Fruit fly (Drosophila melanogaster) whole organism, prepupa: Measurements from ENCODE around the gene Nnf1b.

ENCODE experiments used
- CG10669 ChIP-seq: fragments of 200-800 bp; sonication (Bioruptor generic); optimal IDR thresholded peaks from 3 replicates; lab custom pipeline; 2018; ENCODE audit warnings: missing biosample characterization, mild to moderate bottlenecking, missing genetic modification characterization, moderate library complexity
- CG11294 ChIP-seq: fragments of 200-800 bp; sonication (Bioruptor generic); IDR thresholded peaks from 2 replicates; pipeline ENCODE4 v1.3.6; 2022; ENCODE audit warnings: missing biosample characterization, missing genetic modification characterization
- CG11762 ChIP-seq: fragments of 200-800 bp; sonication (Bioruptor generic); optimal IDR thresholded peaks from 3 replicates; lab custom pipeline; 2016; ENCODE audit warnings: missing biosample characterization, missing genetic modification characterization; ENCODE audit not compliant: insufficient read depth
- CG11902 ChIP-seq: fragments of 200-800 bp; sonication (Bioruptor generic); optimal IDR thresholded peaks from 3 replicates; lab custom pipeline; 2016; ENCODE audit warnings: missing biosample characterization, missing genetic modification characterization
- CG16779 ChIP-seq: fragments of 200-800 bp; sonication (Bioruptor generic); optimal IDR thresholded peaks from 3 replicates; lab custom pipeline; 2017; ENCODE audit warnings: missing biosample characterization, mild to moderate bottlenecking, missing genetic modification characterization
- CG3032 ChIP-seq: fragments of 200-800 bp; optimal IDR thresholded peaks from 2 replicates; lab custom pipeline; 2019; ENCODE audit warnings: missing biosample characterization, mild to moderate bottlenecking, missing genetic modification characterization, moderate library complexity
- CG31627 ChIP-seq: fragments of 200-800 bp; sonication (Bioruptor generic); optimal IDR thresholded peaks from 3 replicates; lab custom pipeline; 2016; ENCODE audit warnings: missing biosample characterization, missing genetic modification characterization
- CG32006 ChIP-seq: fragments of 200-800 bp; sonication (Bioruptor generic); optimal IDR thresholded peaks from 3 replicates; lab custom pipeline; 2017; ENCODE audit warnings: missing biosample characterization, mild to moderate bottlenecking, missing genetic modification characterization
- CG34406 ChIP-seq: fragments of 200-800 bp; sonication (Bioruptor generic); optimal IDR thresholded peaks from 3 replicates; lab custom pipeline; 2016; ENCODE audit warnings: missing biosample characterization, missing genetic modification characterization
- CG3919 ChIP-seq: fragments of 200-800 bp; sonication (Bioruptor generic); optimal IDR thresholded peaks from 3 replicates; lab custom pipeline; 2016; ENCODE audit warnings: missing biosample characterization, missing genetic modification characterization
- CG4318 ChIP-seq: fragments of 200-800 bp; sonication (Bioruptor generic); optimal IDR thresholded peaks from 3 replicates; lab custom pipeline; 2017; ENCODE audit warnings: missing biosample characterization, mild to moderate bottlenecking, missing genetic modification characterization
- CG6163 ChIP-seq: fragments of 200-800 bp; sonication (Bioruptor generic); IDR thresholded peaks from 3 replicates; pipeline ENCODE4 v1.3.6; 2022; ENCODE audit warnings: missing biosample characterization, missing genetic modification characterization
- CG6276 ChIP-seq: fragments of 200-800 bp; sonication (Bioruptor generic); optimal IDR thresholded peaks from 2 replicates; lab custom pipeline; 2017; ENCODE audit warnings: missing biosample characterization, mild to moderate bottlenecking, missing genetic modification characterization
- CG6792 ChIP-seq: fragments of 200-800 bp; sonication (Bioruptor generic); optimal IDR thresholded peaks from 3 replicates; lab custom pipeline; 2016; ENCODE audit warnings: missing biosample characterization, missing genetic modification characterization
- CG6808 ChIP-seq: fragments of 200-800 bp; sonication (Bioruptor generic); optimal IDR thresholded peaks from 3 replicates; lab custom pipeline; 2017; ENCODE audit warnings: missing biosample characterization, missing genetic modification characterization, mild to moderate bottlenecking, moderate library complexity, missing genetic modification reagents
- CG8119 ChIP-seq: fragments of 200-800 bp; sonication (Bioruptor generic); IDR thresholded peaks from 3 replicates; pipeline ENCODE4 v1.3.6; 2022; ENCODE audit warnings: missing biosample characterization, missing genetic modification characterization
- CG8319 ChIP-seq: fragments of 200-800 bp; sonication (Bioruptor generic); optimal IDR thresholded peaks from 3 replicates; lab custom pipeline; 2016; ENCODE audit warnings: missing biosample characterization, missing genetic modification characterization
- CG8632 ChIP-seq: fragments of 200-800 bp; sonication (Bioruptor generic); optimal IDR thresholded peaks from 3 replicates; lab custom pipeline; 2016; ENCODE audit warnings: missing biosample characterization, missing genetic modification characterization
- CG9139 ChIP-seq: fragments of 200-800 bp; sonication (Bioruptor generic); optimal IDR thresholded peaks from 3 replicates; lab custom pipeline; 2017; ENCODE audit warnings: missing biosample characterization, mild to moderate bottlenecking, missing genetic modification characterization
- Eip75B ChIP-seq: fragments of 200-800 bp; sonication (Bioruptor generic); optimal IDR thresholded peaks from 3 replicates; lab custom pipeline; 2016; ENCODE audit warnings: missing biosample characterization, missing genetic modification characterization
- Eip78C ChIP-seq: fragments of 200-800 bp; sonication (Bioruptor generic); peaks from one replicate; lab custom pipeline; 2016; ENCODE audit warnings: missing biosample characterization, missing genetic modification characterization
- Eip93F ChIP-seq: fragments of 200-800 bp; sonication (Bioruptor generic); optimal IDR thresholded peaks from 2 replicates; lab custom pipeline; 2016; ENCODE audit warnings: missing biosample characterization, mild to moderate bottlenecking, missing genetic modification characterization
- Ets21C ChIP-seq: fragments of 200-800 bp; sonication (Bioruptor generic); optimal IDR thresholded peaks from 3 replicates; lab custom pipeline; 2016; ENCODE audit warnings: missing biosample characterization, missing genetic modification characterization
- Gug ChIP-seq: fragments of 200-800 bp; sonication (Bioruptor generic); IDR thresholded peaks from 2 replicates; pipeline ENCODE4 v1.3.6; 2022; ENCODE audit warnings: missing biosample characterization, missing genetic modification characterization
- Hr38 ChIP-seq: sonication (Bioruptor generic); optimal IDR thresholded peaks from 2 replicates; lab custom pipeline; 2016; ENCODE audit warnings: missing biosample characterization, missing genetic modification characterization
- Hr39 ChIP-seq: fragments of 200-800 bp; sonication (Bioruptor generic); optimal IDR thresholded peaks from 2 replicates; lab custom pipeline; 2016; ENCODE audit warnings: missing biosample characterization, missing genetic modification characterization
- Hr4 ChIP-seq: fragments of 200-800 bp; sonication (Bioruptor generic); optimal IDR thresholded peaks from 3 replicates; lab custom pipeline; 2016; ENCODE audit warnings: missing biosample characterization, missing genetic modification characterization
- Lpt ChIP-seq: fragments of 200-800 bp; sonication (Bioruptor generic); optimal IDR thresholded peaks from 3 replicates; lab custom pipeline; 2016; ENCODE audit warnings: missing biosample characterization, missing genetic modification characterization
- OdsH ChIP-seq: fragments of 200-800 bp; sonication (Bioruptor generic); optimal IDR thresholded peaks from 3 replicates; lab custom pipeline; 2016; ENCODE audit warnings: missing biosample characterization, missing genetic modification characterization
- Sox102F ChIP-seq: fragments of 200-800 bp; sonication (Bioruptor generic); optimal IDR thresholded peaks from 2 replicates; lab custom pipeline; 2016; ENCODE audit warnings: missing biosample characterization, mild to moderate bottlenecking, missing genetic modification characterization
- Sox15 ChIP-seq: fragments of 200-800 bp; sonication (Bioruptor generic); optimal IDR thresholded peaks from 3 replicates; lab custom pipeline; 2016; ENCODE audit warnings: missing biosample characterization, missing genetic modification characterization
- achi ChIP-seq: fragments of 200-800 bp; sonication (Bioruptor generic); optimal IDR thresholded peaks from 3 replicates; lab custom pipeline; 2016; ENCODE audit warnings: missing biosample characterization, missing genetic modification characterization
- acj6 ChIP-seq: fragments of 200-800 bp; sonication (Bioruptor generic); optimal IDR thresholded peaks from 3 replicates; lab custom pipeline; 2016; ENCODE audit warnings: missing biosample characterization, missing genetic modification characterization
- cyc ChIP-seq: fragments of 200-800 bp; sonication (Bioruptor generic); optimal IDR thresholded peaks from 3 replicates; lab custom pipeline; 2016; ENCODE audit warnings: missing biosample characterization, missing genetic modification characterization
- dsx ChIP-seq: fragments of 200-800 bp; optimal IDR thresholded peaks from 3 replicates; lab custom pipeline; 2019; ENCODE audit warnings: missing biosample characterization, mild to moderate bottlenecking, missing genetic modification characterization, moderate library complexity; ENCODE audit not compliant: poor library complexity, severe bottlenecking
- eg ChIP-seq: fragments of 200-800 bp; sonication (Bioruptor generic); IDR thresholded peaks from 3 replicates; pipeline ENCODE4 v1.3.6; 2022; ENCODE audit warnings: missing biosample characterization, missing genetic modification characterization
- esn ChIP-seq: fragments of 200-800 bp; sonication (Bioruptor generic); optimal IDR thresholded peaks from 2 replicates; lab custom pipeline; 2016; ENCODE audit warnings: missing biosample characterization, mild to moderate bottlenecking, missing genetic modification characterization, moderate library complexity
- fd85E ChIP-seq: fragments of 200-800 bp; sonication (Bioruptor generic); optimal IDR thresholded peaks from 3 replicates; lab custom pipeline; 2016; ENCODE audit warnings: missing biosample characterization, missing genetic modification characterization
- fkh ChIP-seq: fragments of 200-800 bp; sonication (Bioruptor generic); optimal IDR thresholded peaks from 3 replicates; lab custom pipeline; 2017; ENCODE audit warnings: missing biosample characterization, mild to moderate bottlenecking, missing genetic modification characterization, moderate library complexity
- pdm3 ChIP-seq: fragments of 200-800 bp; sonication (Bioruptor generic); optimal IDR thresholded peaks from 3 replicates; lab custom pipeline; 2016; ENCODE audit warnings: missing biosample characterization, missing genetic modification characterization
- salr ChIP-seq, 2 experiments: fragments of 200-800 bp; sonication (Bioruptor generic); optimal IDR thresholded peaks; 3 replicates each; lab custom pipeline; 2016 to 2018; ENCODE audit warnings: missing biosample characterization in 2 of 2, missing genetic modification characterization in 2 of 2, mild to moderate bottlenecking in 1 of 2
- spab ChIP-seq: fragments of 200-800 bp; sonication (Bioruptor generic); optimal IDR thresholded peaks from 2 replicates; lab custom pipeline; 2017; ENCODE audit warnings: missing biosample characterization, mild to moderate bottlenecking, missing genetic modification characterization, missing genetic modification reagents
- ss ChIP-seq, 2 experiments: fragments of 200-800 bp; sonication (Bioruptor generic); optimal IDR thresholded peaks; 2 replicates in 1 of 2; 3 replicates in 1 of 2; lab custom pipeline; 2017 to 2018; ENCODE audit warnings: mild to moderate bottlenecking in 2 of 2, missing biosample characterization in 2 of 2, missing genetic modification characterization in 2 of 2, moderate library complexity in 1 of 2
- svp ChIP-seq: fragments of 200-800 bp; sonication (Bioruptor generic); peaks from one replicate; lab custom pipeline; 2016; ENCODE audit warnings: missing biosample characterization, missing genetic modification characterization
- vri ChIP-seq: fragments of 200-800 bp; sonication (Bioruptor generic); optimal IDR thresholded peaks from 3 replicates; lab custom pipeline; 2016; ENCODE audit warnings: missing biosample characterization, mild to moderate bottlenecking, missing genetic modification characterization

Nnf1b gene

dm6 chr2L:845341-846004, 35.1 kb downstream of the Nnf1b start (continued):
- TF ChIP-seq esn (GFP tag; lab: Kevin White, UChicago), result peak; percentile 76
- peak; percentile 70 for TF ChIP-seq CG6792
- peak; percentile 77 for TF ChIP-seq Lpt (GFP tag; lab: Kevin White, UChicago)
- TF ChIP-seq CG31627 (GFP tag; lab: Kevin White, UChicago), result peak; percentile 76
- TF ChIP-seq Sox102F, result peak; percentile 76
- TF ChIP-seq CG6276, result peak; percentile 85
- TF ChIP-seq Hr38 (GFP tag; lab: Kevin White, UChicago), result no peak
- peak; percentile 40 for TF ChIP-seq CG8319 (GFP tag; lab: Kevin White, UChicago)
- TF ChIP-seq salr (GFP tag; optimal IDR thresholded peaks at IDR 0.05; lab: Kevin White, UChicago), result peak; percentile 44 to 67
- peak; percentile 91 for TF ChIP-seq eg (GFP tag; lab: Robert Waterston, UW)
- peak; percentile 46 for TF ChIP-seq vri (GFP tag; lab: Kevin White, UChicago)
- TF ChIP-seq Sox15 (GFP tag; lab: Kevin White, UChicago), result peak; percentile 46
- peak; percentile 46 for TF ChIP-seq CG11902 (GFP tag; lab: Kevin White, UChicago)
- TF ChIP-seq Gug (GFP tag; lab: Robert Waterston, UW), result peak; percentile 86
- peak; percentile 39 for TF ChIP-seq CG6808 (GFP tag; lab: Kevin White, UChicago)
- peak; percentile 55 for TF ChIP-seq Ets21C
- peak; percentile 52 for TF ChIP-seq CG8632 (GFP tag; lab: Kevin White, UChicago)
- peak; percentile 44 for TF ChIP-seq spab (GFP tag; lab: Kevin White, UChicago)
- peak; percentile 85 for TF ChIP-seq CG3919 (GFP tag; lab: Kevin White, UChicago)

dm6 chr2L:846167-846868, 35.9 kb downstream of the Nnf1b start:
- TF ChIP-seq CG8319 (GFP tag; lab: Kevin White, UChicago) (peak; percentile 28), OdsH (GFP tag; lab: Kevin White, UChicago) (peak; percentile 67), CG34406 (GFP tag; lab: Kevin White, UChicago) (peak; percentile 56), Hr38 (GFP tag; lab: Kevin White, UChicago) (no peak), pdm3 (GFP tag; lab: Kevin White, UChicago) (peak; percentile 72), Hr4 (GFP tag; lab: Kevin White, UChicago) (peak; percentile 90), Gug (GFP tag; lab: Robert Waterston, UW) (peak; percentile 67), CG16779 (tag; lab: Kevin White, UChicago) (peak; percentile 48), cyc (GFP tag; lab: Kevin White, UChicago) (peak; percentile 61), CG6163 (GFP tag; lab: Robert Waterston, UW) (peak; percentile 70), CG11902 (GFP tag; lab: Kevin White, UChicago) (peak; percentile 6), CG8632 (GFP tag; lab: Kevin White, UChicago) (peak; percentile 13), acj6 (GFP tag; lab: Kevin White, UChicago) (peak; percentile 73), CG4318 (GFP tag; lab: Kevin White, UChicago) (peak; percentile 80), achi (GFP tag; lab: Kevin White, UChicago) (peak; percentile 64), Eip93F (GFP tag; lab: Kevin White, UChicago) (no peak), CG10669 (GFP tag; lab: Kevin White, UChicago) (peak; percentile 24), CG3032 (tag; lab: Kevin White, UChicago) (peak; percentile 17), eg (GFP tag; lab: Robert Waterston, UW) (peak; percentile 73), fd85E (GFP tag; lab: Kevin White, UChicago) (no peak), CG9139 (GFP tag; lab: Kevin White, UChicago) (no peak), dsx (GFP tag; lab: Kevin White, UChicago) (no peak), ss (GFP tag; optimal IDR thresholded peaks at IDR 0.05; lab: Kevin White, UChicago) (no peak), spab (GFP tag; lab: Kevin White, UChicago) (no peak), svp (peak; percentile 76), CG8119 (GFP tag; lab: Robert Waterston, UW) (peak; percentile 68; the same call in 2 of the 3 replicates), fkh (peak; percentile 12), CG6792 (peak; percentile 47), esn (GFP tag; lab: Kevin White, UChicago) (peak; percentile 66), CG6276 (peak; percentile 78), CG32006 (GFP tag; lab: Kevin White, UChicago) (peak; percentile 86), salr (GFP tag; optimal IDR thresholded peaks at IDR 0.05; lab: Kevin White, UChicago) (peak in 1 of 2 experiments; percentile 22), Eip75B (GFP tag; lab: Kevin White, UChicago) (peak; percentile 30), Eip78C (GFP tag; lab: Kevin White, UChicago) (peak; percentile 90), Hr39 (GFP tag; lab: Kevin White, UChicago) (peak; percentile 66), CG11762 (GFP tag; lab: Kevin White, UChicago) (peak; percentile 47), CG11294 (GFP tag; lab: Robert Waterston, UW) (peak; percentile 45; the same call in 1 of the 2 replicates)
